Fruit fly (Drosophila melanogaster): ENCODE results near the gene CG5151.
A peak's percentile ranks its signal among the peaks of the same experiment; 100 is the strongest.

Gene CG5151

dm6 chr3L:16181330-16181830 lies 16.9 kb upstream of the CG5151 start (continued):
- no peak for TF ChIP-seq CG34224 (GFP tag; IDR thresholded peaks at IDR 0.05; ENCODE audit: partially characterized antibody)
- no peak for TF ChIP-seq CG12236 (GFP tag; optimal IDR thresholded peaks at IDR 0.05)
- TF ChIP-seq Sox100B (GFP tag; optimal IDR thresholded peaks at IDR 0.05), result peak; percentile 24
- peak; percentile 42 for TF ChIP-seq CG11504 (tag; optimal IDR thresholded peaks at IDR 0.05)
- 0 out of 3 replicates have a peak, but pooled peaks have one; percentile 20 for TF ChIP-seq CG17361 (GFP tag; IDR thresholded peaks at IDR 0.05)
- TF ChIP-seq CG32532 (GFP tag; IDR thresholded peaks at IDR 0.05), result no peak
- TF ChIP-seq CG15696 (tag; optimal IDR thresholded peaks at IDR 0.05), result no peak
- no peak for TF ChIP-seq CG2875 (GFP tag; optimal IDR thresholded peaks at IDR 0.05)
- TF ChIP-seq esg (GFP tag; conservative IDR thresholded peaks at IDR 0.05), result 0 out of 2 replicates have a peak, but pooled peaks have one; percentile 10
- TF ChIP-seq tx (GFP tag; optimal IDR thresholded peaks at IDR 0.05), result no peak
- no peak for TF ChIP-seq CG14860 (GFP tag; IDR thresholded peaks at IDR 0.05; ENCODE audit: partially characterized antibody)
- TF ChIP-seq stwl (tag; optimal IDR thresholded peaks at IDR 0.05), result peak; percentile 8
- no peak for TF ChIP-seq CG8281 (tag; optimal IDR thresholded peaks at IDR 0.05)
- no peak for TF ChIP-seq CG43689 (GFP tag; IDR thresholded peaks at IDR 0.05)
- TF ChIP-seq CG8290 (GFP tag; optimal IDR thresholded peaks at IDR 0.05), result peak; percentile 5
- no peak for TF ChIP-seq CG8290 (tag; optimal IDR thresholded peaks at IDR 0.05)
- TF ChIP-seq CkIIα-i1 (GFP tag; IDR thresholded peaks at IDR 0.05), result no peak
- no peak for TF ChIP-seq Trl (optimal IDR thresholded peaks at IDR 0.05)
- no peak for TF ChIP-seq Trl (GFP tag; optimal IDR thresholded peaks at IDR 0.05)
- TF ChIP-seq Blimp-1 (GFP tag; optimal IDR thresholded peaks at IDR 0.05), result peak; percentile 36
- TF ChIP-seq CG6813 (GFP tag; optimal IDR thresholded peaks at IDR 0.05), result no peak
- no peak for TF ChIP-seq CG11695 (GFP tag; IDR thresholded peaks at IDR 0.05)
- no peak for TF ChIP-seq CG3281 (GFP tag; optimal IDR thresholded peaks at IDR 0.05)
- 0 out of 3 replicates have a peak, but pooled peaks have one; percentile 29 for TF ChIP-seq CG7963 (GFP tag; IDR thresholded peaks at IDR 0.05; ENCODE audit: partially characterized antibody)
- TF ChIP-seq Deaf1 (tag; optimal IDR thresholded peaks at IDR 0.05), result peak; percentile 76
- no peak for TF ChIP-seq Hr3 (GFP tag; optimal IDR thresholded peaks at IDR 0.05)
- no peak for TF ChIP-seq danr (GFP tag; IDR thresholded peaks at IDR 0.05)
- no peak for TF ChIP-seq scrt (GFP tag; optimal IDR thresholded peaks at IDR 0.05)
- TF ChIP-seq Dll (GFP tag; IDR thresholded peaks at IDR 0.05; ENCODE audit: partially characterized antibody), result no peak
- TF ChIP-seq corto (GFP tag; optimal IDR thresholded peaks at IDR 0.05), result peak; percentile 55
- TF ChIP-seq CG11085 (GFP tag; IDR thresholded peaks at IDR 0.05), result no peak
- TF ChIP-seq CG16815 (GFP tag; optimal IDR thresholded peaks at IDR 0.05), result no peak
- TF ChIP-seq CG30020 (tag; optimal IDR thresholded peaks at IDR 0.05), result no peak

dm6 chr3L:16178433-16178832 lies 13.9 kb upstream of the CG5151 start:
- TF ChIP-seq CG2199 (GFP tag; IDR thresholded peaks at IDR 0.05) (peak; percentile 62; the same call in 1 of the 3 replicates), corto (GFP tag; optimal IDR thresholded peaks at IDR 0.05) (peak; percentile 15), trh (GFP tag; optimal IDR thresholded peaks at IDR 0.05) (no peak), ci (GFP tag; IDR thresholded peaks at IDR 0.05) (peak; percentile 23; the same call in 1 of the 3 replicates), nerfin-1 (tag; optimal IDR thresholded peaks at IDR 0.05) (peak; percentile 41), tll (GFP tag; optimal IDR thresholded peaks at IDR 0.05) (peak in 1 of 2 experiments; percentile 25), ac (GFP tag; optimal IDR thresholded peaks at IDR 0.05) (no peak), Mes4 (GFP tag; optimal IDR thresholded peaks at IDR 0.05) (no peak), Deaf1 (tag; optimal IDR thresholded peaks at IDR 0.05) (peak; percentile 29), pros (GFP tag; optimal IDR thresholded peaks at IDR 0.05) (peak; percentile 32), CG15479 (GFP tag; optimal IDR thresholded peaks at IDR 0.05) (peak; percentile 28), cg (GFP tag; optimal IDR thresholded peaks at IDR 0.05) (peak; percentile 62), CG4360 (GFP tag; IDR thresholded peaks at IDR 0.05) (peak; percentile 97), CG7271 (tag; optimal IDR thresholded peaks at IDR 0.05) (no peak), nom (GFP tag; optimal IDR thresholded peaks at IDR 0.05) (peak; percentile 21), vvl (GFP tag; IDR thresholded peaks at IDR 0.05) (0 out of 2 replicates have a peak, but pooled peaks have one; percentile 23), btn (GFP tag; optimal IDR thresholded peaks at IDR 0.05) (no peak), zen (tag; optimal IDR thresholded peaks at IDR 0.05) (peak; percentile 52), ATbp (GFP tag; optimal IDR thresholded peaks at IDR 0.05) (peak; percentile 15), Med (GFP tag) (peak; percentile 67), stwl (tag; optimal IDR thresholded peaks at IDR 0.05) (peak; percentile 0)
